Fruit fly (Drosophila melanogaster) whole organism, embryonic: ENCODE measurements around the gene RpL34b.
A peak's percentile ranks its signal among the peaks of the same experiment; 100 is the strongest.

Source experiments
- Blimp-1 ChIP-seq: fragments of 200-800 bp; sonication (Bioruptor generic); optimal IDR thresholded peaks from 3 replicates; lab custom pipeline; 2018; ENCODE audit warnings: missing biosample characterization, missing genetic modification characterization, mild to moderate bottlenecking, moderate library complexity, missing genetic modification reagents
- CG11456 ChIP-seq: fragments of 200-800 bp; sonication (Bioruptor generic); IDR thresholded peaks from 3 replicates; pipeline ENCODE4 v1.3.6; 2022; ENCODE audit warnings: missing biosample characterization, missing genetic modification characterization
- CG12155 ChIP-seq: fragments of 200-800 bp; sonication (Bioruptor generic); optimal IDR thresholded peaks from 3 replicates; lab custom pipeline; 2016; ENCODE audit warnings: missing biosample characterization, missing genetic modification characterization
- CG12659 ChIP-seq: fragments of 200-800 bp; sonication (Bioruptor generic); optimal IDR thresholded peaks from 3 replicates; lab custom pipeline; 2017; ENCODE audit warnings: mild to moderate bottlenecking, missing biosample characterization, missing genetic modification reagents, missing genetic modification characterization
- CG15479 ChIP-seq: fragments of 200-800 bp; sonication (Bioruptor generic); optimal IDR thresholded peaks from 3 replicates; lab custom pipeline; 2019; ENCODE audit warnings: missing biosample characterization, mild to moderate bottlenecking, missing genetic modification characterization, moderate library complexity
- CG15514 ChIP-seq: fragments of 200-800 bp; sonication (Bioruptor generic); optimal IDR thresholded peaks from 3 replicates; lab custom pipeline; 2017; ENCODE audit warnings: missing biosample characterization, missing genetic modification characterization, mild to moderate bottlenecking, moderate library complexity, missing genetic modification reagents
- CG17385 ChIP-seq: fragments of 200-800 bp; sonication (Bioruptor generic); optimal IDR thresholded peaks from 3 replicates; lab custom pipeline; 2018; ENCODE audit warnings: missing biosample characterization, mild to moderate bottlenecking, missing genetic modification characterization
- CG18476 ChIP-seq: fragments of 200-800 bp; sonication (Bioruptor generic); optimal IDR thresholded peaks from 2 replicates; lab custom pipeline; 2016; ENCODE audit warnings: missing biosample characterization, mild to moderate bottlenecking, missing genetic modification characterization
- CG18599 ChIP-seq: fragments of 200-800 bp; sonication (Bioruptor generic); optimal IDR thresholded peaks from 3 replicates; lab custom pipeline; 2017; ENCODE audit warnings: missing biosample characterization, missing genetic modification characterization, mild to moderate bottlenecking, moderate library complexity, missing genetic modification reagents
- CG3163 ChIP-seq: fragments of 200-800 bp; sonication (Bioruptor generic); optimal IDR thresholded peaks from 3 replicates; lab custom pipeline; 2016; ENCODE audit warnings: missing biosample characterization, missing genetic modification characterization
- CG4854 ChIP-seq: fragments of 200-800 bp; sonication (Bioruptor generic); optimal IDR thresholded peaks from 2 replicates; lab custom pipeline; 2016; ENCODE audit warnings: missing biosample characterization, missing genetic modification characterization, inconsistent platforms
- CG5245 ChIP-seq: fragments of 200-800 bp; sonication (Bioruptor generic); optimal IDR thresholded peaks from 3 replicates; lab custom pipeline; 2016; ENCODE audit warnings: missing biosample characterization, missing genetic modification characterization
- CG6254 ChIP-seq: fragments of 200-800 bp; sonication (Bioruptor generic); optimal IDR thresholded peaks from 3 replicates; lab custom pipeline; 2017; ENCODE audit warnings: mild to moderate bottlenecking, missing biosample characterization, missing genetic modification reagents, missing genetic modification characterization
- CG7556 ChIP-seq: fragments of 200-800 bp; sonication (Bioruptor generic); optimal IDR thresholded peaks from 2 replicates; lab custom pipeline; 2017; ENCODE audit warnings: missing biosample characterization, mild to moderate bottlenecking, missing genetic modification characterization
- CG7745 ChIP-seq: fragments of 200-800 bp; sonication (Bioruptor generic); optimal IDR thresholded peaks from 2 replicates; lab custom pipeline; 2018; ENCODE audit warnings: missing biosample characterization, mild to moderate bottlenecking, missing genetic modification characterization, moderate library complexity
- CG8089 ChIP-seq: fragments of 200-800 bp; sonication (Bioruptor generic); optimal IDR thresholded peaks from 3 replicates; lab custom pipeline; 2016; ENCODE audit warnings: missing biosample characterization, missing genetic modification characterization
- Dp ChIP-seq: fragments of 200-800 bp; sonication (Bioruptor generic); optimal IDR thresholded peaks from 2 replicates; lab custom pipeline; 2018; ENCODE audit warnings: missing biosample characterization, mild to moderate bottlenecking, missing genetic modification characterization, moderate library complexity
- Eip74EF ChIP-seq, 2 experiments: fragments of 200-800 bp in 1 of 2; fragments of >200 bp in 1 of 2; sonication (Bioruptor generic) in 1 of 2; optimal IDR thresholded peaks; 2 replicates each; lab custom pipeline; 2017 to 2019; ENCODE audit warnings: missing biosample characterization in 2 of 2, missing genetic modification characterization in 2 of 2, mild to moderate bottlenecking in 1 of 2, moderate library complexity in 1 of 2
- Ets97D ChIP-seq: fragments of 200-800 bp; sonication (Bioruptor generic); optimal IDR thresholded peaks from 3 replicates; lab custom pipeline; 2016; ENCODE audit warnings: missing biosample characterization, missing genetic modification characterization
- H15 ChIP-seq: fragments of 200-800 bp; sonication (Bioruptor generic); IDR thresholded peaks from 3 replicates; pipeline ENCODE4 v1.3.6; 2022; ENCODE audit warnings: missing biosample characterization, missing genetic modification characterization
- Hand ChIP-seq: fragments of 200-800 bp; sonication (Bioruptor generic); optimal IDR thresholded peaks from 2 replicates; lab custom pipeline; 2017; ENCODE audit warnings: mild to moderate bottlenecking, missing biosample characterization, missing genetic modification reagents, missing genetic modification characterization
- Kr ChIP-seq: fragments of 200-800 bp; sonication (Bioruptor generic); optimal IDR thresholded peaks from 2 replicates; lab custom pipeline; 2017; ENCODE audit warnings: missing biosample characterization, mild to moderate bottlenecking, missing genetic modification characterization
- Med ChIP-seq: fragments of 200-800 bp; sonication (Bioruptor generic); peaks from one replicate; lab custom pipeline; 2016; ENCODE audit warnings: missing biosample characterization, missing genetic modification characterization, mild to moderate bottlenecking, inconsistent platforms, moderate library complexity
- Nf-YC ChIP-seq: fragments of 200-800 bp; optimal IDR thresholded peaks from 3 replicates; lab custom pipeline; 2019; ENCODE audit warnings: missing biosample characterization, mild to moderate bottlenecking, missing genetic modification characterization, moderate library complexity
- Pdp1 ChIP-seq, 2 experiments: fragments of 200-800 bp; sonication (Bioruptor generic); optimal IDR thresholded peaks; 3 replicates each; lab custom pipeline; 2016; ENCODE audit warnings: missing biosample characterization in 2 of 2, missing genetic modification characterization in 2 of 2, mild to moderate bottlenecking in 1 of 2, moderate library complexity in 1 of 2
- Side ChIP-seq: fragments of 200-800 bp; sonication (Bioruptor generic); optimal IDR thresholded peaks from 2 replicates; lab custom pipeline; 2016; ENCODE audit warnings: missing biosample characterization, missing genetic modification characterization
- Trl ChIP-seq, 3 experiments: fragments of >200 bp in 2 of 3; fragments of 200-800 bp in 1 of 3; sonication (Bioruptor generic) in 1 of 3; optimal IDR thresholded peaks; 2 replicates in 1 of 3; 3 replicates in 2 of 3; lab custom pipeline; 2016 to 2017; ENCODE audit warnings: missing biosample characterization in 1 of 3, missing genetic modification characterization in 1 of 3
- Vsx1 ChIP-seq: fragments of 200-800 bp; sonication (Bioruptor generic); optimal IDR thresholded peaks from 2 replicates; lab custom pipeline; 2017; ENCODE audit warnings: missing biosample characterization, mild to moderate bottlenecking, missing genetic modification characterization, missing genetic modification reagents
- br ChIP-seq: fragments of >200 bp; optimal IDR thresholded peaks from 2 replicates; lab custom pipeline; 2017
- eve ChIP-seq, 2 experiments: fragments of >200 bp; optimal IDR thresholded peaks; 2 replicates each; lab custom pipeline; 2017; ENCODE audit warnings: missing biosample characterization in 2 of 2, missing genetic modification characterization in 2 of 2
- exex ChIP-seq: fragments of 200-800 bp; sonication (Bioruptor generic); optimal IDR thresholded peaks from 4 replicates; lab custom pipeline; 2018; ENCODE audit warnings: missing biosample characterization, mild to moderate bottlenecking, missing genetic modification characterization, moderate library complexity
- eyg ChIP-seq: fragments of 200-800 bp; sonication (Bioruptor generic); optimal IDR thresholded peaks from 3 replicates; lab custom pipeline; 2016; ENCODE audit warnings: missing biosample characterization, missing genetic modification characterization
- fd64A ChIP-seq: fragments of 200-800 bp; sonication (Bioruptor generic); optimal IDR thresholded peaks from 3 replicates; lab custom pipeline; 2018; ENCODE audit warnings: missing biosample characterization, mild to moderate bottlenecking, missing genetic modification characterization
- fd96Cb ChIP-seq: fragments of 200-800 bp; sonication (Bioruptor generic); optimal IDR thresholded peaks from 2 replicates; lab custom pipeline; 2018; ENCODE audit warnings: missing biosample characterization, mild to moderate bottlenecking, missing genetic modification characterization, moderate library complexity
- grau ChIP-seq: fragments of 200-800 bp; optimal IDR thresholded peaks from 3 replicates; lab custom pipeline; 2019; ENCODE audit warnings: missing biosample characterization, mild to moderate bottlenecking, missing genetic modification characterization, moderate library complexity
- insv ChIP-seq, 2 experiments: fragments of 200-800 bp; sonication (Bioruptor generic); optimal IDR thresholded peaks; 3 replicates each; lab custom pipeline; 2016 to 2018; ENCODE audit warnings: missing biosample characterization in 2 of 2, missing genetic modification characterization in 2 of 2
- jing ChIP-seq: fragments of 200-800 bp; sonication (Bioruptor generic); optimal IDR thresholded peaks from 2 replicates; lab custom pipeline; 2018; ENCODE audit warnings: missing biosample characterization, mild to moderate bottlenecking, missing genetic modification characterization
- kni ChIP-seq: fragments of 200-800 bp; sonication (Bioruptor generic); optimal IDR thresholded peaks from 3 replicates; lab custom pipeline; 2017; ENCODE audit warnings: mild to moderate bottlenecking, missing biosample characterization, missing genetic modification reagents, missing genetic modification characterization
- lbe ChIP-seq: fragments of 200-800 bp; sonication (Bioruptor generic); optimal IDR thresholded peaks from 2 replicates; lab custom pipeline; 2016; ENCODE audit warnings: missing biosample characterization, mild to moderate bottlenecking, missing genetic modification characterization
- nerfin-1 ChIP-seq: fragments of 200-800 bp; sonication (Bioruptor generic); optimal IDR thresholded peaks from 3 replicates; lab custom pipeline; 2019; ENCODE audit warnings: missing biosample characterization, mild to moderate bottlenecking, missing genetic modification characterization, moderate library complexity
- psq ChIP-seq: fragments of 200-800 bp; sonication (Bioruptor generic); optimal IDR thresholded peaks from 2 replicates; lab custom pipeline; 2017; ENCODE audit warnings: missing biosample characterization, missing genetic modification characterization
- scrt ChIP-seq: fragments of 200-800 bp; sonication (Bioruptor generic); optimal IDR thresholded peaks from 2 replicates; lab custom pipeline; 2018; ENCODE audit warnings: missing biosample characterization, mild to moderate bottlenecking, missing genetic modification characterization, moderate library complexity
- sqz ChIP-seq: fragments of 200-800 bp; sonication (Bioruptor generic); optimal IDR thresholded peaks from 3 replicates; lab custom pipeline; 2018; ENCODE audit warnings: missing biosample characterization, mild to moderate bottlenecking, missing genetic modification characterization
- sug ChIP-seq: fragments of 200-800 bp; optimal IDR thresholded peaks from 2 replicates; lab custom pipeline; 2019; ENCODE audit warnings: missing biosample characterization, mild to moderate bottlenecking, missing genetic modification characterization, moderate library complexity
- vnd ChIP-seq: fragments of 200-800 bp; sonication (Bioruptor generic); IDR thresholded peaks from 3 replicates; pipeline ENCODE4 v1.3.6; 2022; ENCODE audit warnings: missing biosample characterization, missing genetic modification characterization; ENCODE audit not compliant: partially characterized antibody
- zen ChIP-seq: fragments of 200-800 bp; sonication (Bioruptor generic); optimal IDR thresholded peaks from 3 replicates; lab custom pipeline; 2018; ENCODE audit warnings: missing biosample characterization, mild to moderate bottlenecking, missing genetic modification characterization, moderate library complexity

The RpL34b gene

DNA sequence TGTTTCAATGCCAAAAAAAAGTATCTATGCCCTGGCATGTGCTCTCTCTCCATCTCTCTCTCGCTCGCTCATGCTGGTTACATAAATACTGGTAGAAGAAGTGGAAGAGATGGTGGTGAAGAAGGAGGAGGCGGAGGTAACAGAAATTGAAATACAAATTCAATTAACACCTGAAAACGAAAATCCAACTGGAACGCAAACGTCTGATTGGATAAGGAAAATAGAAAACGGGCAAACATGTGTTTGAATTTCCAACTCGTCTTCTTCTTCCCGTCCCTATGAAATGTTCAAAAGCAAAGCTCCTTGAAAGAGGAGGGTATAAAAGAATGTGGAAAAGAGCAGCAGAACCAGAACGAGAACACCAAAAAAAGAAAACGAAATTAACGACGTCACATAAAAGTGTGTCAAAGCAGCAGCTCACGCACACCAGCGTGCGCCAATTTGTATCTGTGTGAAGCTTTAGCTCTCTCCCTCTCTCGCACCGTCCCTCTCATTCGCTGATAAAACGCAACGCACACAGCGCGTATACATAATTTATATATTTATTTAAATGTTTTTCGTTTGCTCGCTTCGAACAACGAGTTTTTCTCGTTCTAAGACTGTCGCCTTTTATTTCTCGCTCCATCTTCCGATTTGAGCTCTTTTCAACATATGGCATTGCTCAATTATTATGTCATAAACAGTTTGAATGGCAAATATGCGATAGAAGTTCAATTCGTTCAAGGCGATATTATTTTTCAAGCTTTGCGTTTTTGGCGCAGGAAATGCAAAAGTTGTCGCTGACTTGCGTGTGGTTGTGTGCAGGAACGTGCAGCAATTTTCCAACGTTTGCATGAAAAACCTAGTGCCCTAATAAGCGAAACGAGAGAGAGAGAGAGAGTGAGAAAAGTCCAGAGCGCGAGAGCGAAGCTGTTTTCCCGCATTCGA is 17.6 kb upstream of the RpL34b start:
- TF ChIP-seq Trl (optimal IDR thresholded peaks at IDR 0.05; lab: Kevin White, UChicago) = peak; percentile 1 to 77
- TF ChIP-seq Trl (GFP tag; optimal IDR thresholded peaks at IDR 0.05; lab: Kevin White, UChicago) = no peak
- TF ChIP-seq CG18476 (GFP tag; lab: Kevin White, UChicago) = no peak
- TF ChIP-seq CG15514 (GFP tag; lab: Kevin White, UChicago) = peak; percentile 7
- no peak for TF ChIP-seq CG6254 (GFP tag; lab: Kevin White, UChicago)
- TF ChIP-seq CG3163 (GFP tag; lab: Kevin White, UChicago) = peak; percentile 22
- TF ChIP-seq CG8089 = peak; percentile 2
- peak; percentile 19 for TF ChIP-seq Vsx1 (GFP tag; lab: Kevin White, UChicago)
- peak; percentile 25 for TF ChIP-seq Side (GFP tag; lab: Kevin White, UChicago)
- no peak for TF ChIP-seq CG11456 (GFP tag; lab: Robert Waterston, UW)
- no peak for TF ChIP-seq CG5245 (GFP tag; lab: Kevin White, UChicago)
- TF ChIP-seq kni (GFP tag; lab: Kevin White, UChicago) = peak; percentile 7
- peak in 1 of 2 experiments; percentile 68 for TF ChIP-seq eve (GFP tag; optimal IDR thresholded peaks at IDR 0.05; lab: Kevin White, UChicago)
- TF ChIP-seq CG7556 (GFP tag; lab: Kevin White, UChicago) = peak; percentile 5
- TF ChIP-seq CG18599 (GFP tag; lab: Kevin White, UChicago) = peak; percentile 43
- no peak for TF ChIP-seq grau (tag; lab: Kevin White, UChicago)
- peak; percentile 10 for TF ChIP-seq Nf-YC (tag; lab: Kevin White, UChicago)
- peak; percentile 3 for TF ChIP-seq eyg (GFP tag; lab: Kevin White, UChicago)
- peak; percentile 38 for TF ChIP-seq psq (GFP tag; lab: Kevin White, UChicago)
- peak in 1 of 2 experiments; percentile 98 for TF ChIP-seq Pdp1 (GFP tag; optimal IDR thresholded peaks at IDR 0.05; lab: Kevin White, UChicago)
- peak; percentile 51 for TF ChIP-seq Med (GFP tag; lab: Kevin White, UChicago)
- peak; percentile 20 for TF ChIP-seq lbe
- TF ChIP-seq CG15479 (GFP tag; lab: Kevin White, UChicago) = peak; percentile 73
- TF ChIP-seq vnd (GFP tag; lab: Robert Waterston, UW) = no peak
- TF ChIP-seq H15 (GFP tag; lab: Robert Waterston, UW) = no peak
- peak in 1 of 2 experiments; percentile 58 for TF ChIP-seq Eip74EF (GFP tag; optimal IDR thresholded peaks at IDR 0.05; lab: Kevin White, UChicago)
- no peak for TF ChIP-seq nerfin-1 (tag; lab: Kevin White, UChicago)
- no peak for TF ChIP-seq br (lab: Kevin White, UChicago)
- TF ChIP-seq sqz (GFP tag; lab: Kevin White, UChicago) = peak; percentile 66
- no peak for TF ChIP-seq Kr (GFP tag; lab: Kevin White, UChicago)
- no peak for TF ChIP-seq Hand
- peak; percentile 85 for TF ChIP-seq CG17385 (GFP tag; lab: Kevin White, UChicago)
- TF ChIP-seq Blimp-1 (GFP tag; lab: Kevin White, UChicago) = peak; percentile 8
- TF ChIP-seq CG7745 (tag; lab: Kevin White, UChicago) = no peak
- peak; percentile 3 for TF ChIP-seq exex
- TF ChIP-seq zen (tag; lab: Kevin White, UChicago) = peak; percentile 27
- TF ChIP-seq scrt = peak; percentile 4
- TF ChIP-seq CG12659 (GFP tag; lab: Kevin White, UChicago) = peak; percentile 13
- TF ChIP-seq jing (GFP tag; lab: Kevin White, UChicago) = no peak
- TF ChIP-seq fd96Cb (tag; lab: Kevin White, UChicago) = no peak
- no peak for TF ChIP-seq Ets97D (GFP tag; lab: Kevin White, UChicago)
- TF ChIP-seq CG12155 (GFP tag; lab: Kevin White, UChicago) = peak; percentile 2
- peak; percentile 68 to 95 for TF ChIP-seq insv (GFP tag; optimal IDR thresholded peaks at IDR 0.05; lab: Kevin White, UChicago)
- TF ChIP-seq fd64A (GFP tag; lab: Kevin White, UChicago) = peak; percentile 10
- no peak for TF ChIP-seq sug (tag; lab: Kevin White, UChicago)
- TF ChIP-seq CG4854 = no peak
- no peak for TF ChIP-seq Dp (GFP tag; lab: Kevin White, UChicago)
